Worm (Caenorhabditis elegans): ENCODE data around the gene mnp-1.

DNA sequence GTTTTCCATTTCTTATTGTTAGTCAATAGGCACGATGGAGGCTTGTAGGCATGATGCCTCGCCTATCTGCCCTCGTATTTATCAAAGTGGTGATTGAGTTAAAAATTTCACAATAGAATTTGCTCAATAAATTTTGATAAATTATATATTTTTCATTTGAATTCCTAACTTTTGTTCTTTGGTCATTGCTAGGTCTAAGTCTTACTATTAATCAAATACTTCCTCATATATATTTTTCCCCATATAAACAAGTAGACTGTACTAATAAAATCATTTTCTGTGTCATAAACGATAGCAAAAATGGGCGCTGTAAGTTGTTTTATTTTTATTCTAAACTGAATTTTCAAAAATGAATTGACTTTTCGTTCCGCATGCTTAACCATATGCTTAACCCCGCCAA, 28.1 kb downstream of the mnp-1 start, which contains the start of gene pals-28:
- TF ChIP-seq hmg-4 (GFP tag; optimal IDR thresholded peaks at IDR 0.05) = no peak
- TF ChIP-seq hmbx-1 (tag; optimal IDR thresholded peaks at IDR 0.05) = no peak
